Worm (Caenorhabditis elegans): ENCODE results near the gene R04D3.2.

ce11 chrX:13315093-13315492, 28.7 kb upstream of the R04D3.2 start:
- TF ChIP-seq him-1 (tag; optimal IDR thresholded peaks at IDR 0.05) = no peak
- TF ChIP-seq W03F9.2 (tag; optimal IDR thresholded peaks at IDR 0.05) = no peak
